Worm (Caenorhabditis elegans) whole organism, midembryonic: ENCODE results near the gene srg-61.

ENCODE experiments used
- T22C8.4 ChIP-seq: fragments of 200-800 bp; sonication (Bioruptor generic); IDR thresholded peaks from 2 replicates; pipeline ENCODE4 v1.3.6; 2022; ENCODE audit warnings: missing genetic modification characterization, missing compliant biosample characterization
- cog-1 ChIP-seq: sonication (generic microtip); optimal IDR thresholded peaks from 2 replicates; lab custom pipeline; 2016; ENCODE audit warnings: missing genetic modification characterization, missing compliant biosample characterization
- flt-1 ChIP-seq: fragments of 200-800 bp; sonication (Bioruptor generic); IDR thresholded peaks from 2 replicates; pipeline ENCODE4 v1.3.6; 2022; ENCODE audit warnings: missing genetic modification characterization, missing compliant biosample characterization
- klf-2 ChIP-seq: fragments of 200-800 bp; sonication (Bioruptor generic); conservative IDR thresholded peaks from 2 replicates; pipeline ENCODE4 v1.3.6; 2022; ENCODE audit warnings: missing genetic modification reagents, missing genetic modification characterization, missing compliant biosample characterization
- med-1 ChIP-seq: sonication (generic microtip); optimal IDR thresholded peaks from 2 replicates; lab custom pipeline; 2017; ENCODE audit warnings: missing genetic modification characterization, mild to moderate bottlenecking, missing compliant biosample characterization, antibody characterized with exemption, missing genetic modification reagents; ENCODE audit not compliant: insufficient read depth
- ref-1 ChIP-seq: fragments of 200-800 bp; sonication (Bioruptor generic); conservative IDR thresholded peaks from 2 replicates; pipeline ENCODE4 v1.3.6; 2022; ENCODE audit warnings: missing genetic modification reagents, missing genetic modification characterization, missing compliant biosample characterization
- tab-1 ChIP-seq: fragments of 200-800 bp; sonication (Bioruptor generic); IDR thresholded peaks from 2 replicates; pipeline ENCODE4 v1.3.6; 2022; ENCODE audit warnings: missing genetic modification characterization, missing compliant biosample characterization
- ztf-23 ChIP-seq: fragments of 200-800 bp; sonication (Bioruptor generic); IDR thresholded peaks from 2 replicates; pipeline ENCODE4 v1.3.6; 2022; ENCODE audit warnings: missing genetic modification reagents, missing genetic modification characterization, missing compliant biosample characterization
- ztf-29 ChIP-seq: fragments of 200-800 bp; sonication (Bioruptor generic); IDR thresholded peaks from 2 replicates; pipeline ENCODE4 v1.3.6; 2022; ENCODE audit warnings: missing genetic modification reagents, missing genetic modification characterization, missing compliant biosample characterization

srg-61 gene

DNA sequence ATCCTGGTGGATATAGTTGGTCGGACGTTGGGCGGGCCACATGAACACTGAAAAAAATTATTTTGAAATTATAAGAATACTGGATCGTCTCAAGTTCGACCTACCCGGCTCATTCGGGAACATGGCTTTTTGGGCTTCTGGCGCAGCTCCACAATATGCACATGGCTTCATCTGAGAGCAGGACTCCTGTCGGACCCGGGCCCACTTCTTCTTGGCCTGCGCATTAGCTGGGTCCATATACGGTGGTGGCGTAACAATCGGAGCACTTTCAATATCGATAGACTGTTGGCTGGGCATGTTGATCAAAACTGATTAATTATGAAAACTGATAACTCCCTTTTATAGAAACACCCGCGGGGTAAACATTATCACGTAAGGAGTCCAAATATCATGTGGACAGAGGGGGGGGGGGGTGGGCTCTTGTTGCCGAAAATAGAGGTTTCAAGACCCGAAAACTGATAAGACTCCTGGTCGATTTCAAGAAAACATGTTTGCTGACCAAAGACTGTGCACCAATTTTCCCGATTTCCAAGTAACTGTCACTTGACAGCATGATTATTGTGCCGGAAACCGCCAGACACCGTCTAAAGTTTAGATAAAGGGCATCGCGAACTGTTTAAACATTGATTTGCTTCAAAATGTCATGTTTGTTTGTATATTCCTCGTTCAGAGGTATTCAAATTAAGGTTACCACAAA lies 9.2 kb downstream of the srg-61 start, which contains the start of gene dod-3:
Gene dod-3 (minus strand): TSS at position 315 of the 697 bp plus-strand sequence.
- no peak for TF ChIP-seq tab-1 (GFP tag; lab: Robert Waterston, UW)
- no peak for TF ChIP-seq med-1
- no peak for TF ChIP-seq ztf-29
- no peak for TF ChIP-seq T22C8.4 (GFP tag; lab: Robert Waterston, UW)
- no peak for TF ChIP-seq ref-1 (GFP tag; lab: Robert Waterston, UW)
- no peak for TF ChIP-seq klf-2 (GFP tag; lab: Robert Waterston, UW)
- no peak for TF ChIP-seq cog-1 (tag; lab: Kevin White, UChicago)
- TF ChIP-seq ztf-23 (GFP tag; lab: Robert Waterston, UW), result no peak
- TF ChIP-seq flt-1 (GFP tag; lab: Robert Waterston, UW), result no peak

DNA sequence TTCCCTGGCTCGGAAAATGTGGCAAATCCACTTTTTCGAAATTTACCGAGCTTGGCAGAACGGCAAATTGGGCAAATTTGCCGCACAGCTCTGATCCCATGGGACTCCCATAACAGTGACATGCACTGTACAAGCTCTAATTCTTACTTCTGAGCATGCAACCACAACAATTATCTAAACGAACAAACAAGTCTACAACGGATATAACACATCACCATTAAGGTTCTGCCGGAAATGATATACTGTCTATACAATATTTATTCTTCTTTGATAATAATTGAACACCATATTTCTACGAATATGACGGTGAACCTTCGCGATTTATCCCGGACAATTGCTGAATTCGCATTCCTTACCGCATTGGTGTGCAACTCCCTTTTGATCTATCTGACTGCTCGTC lies 11.9 kb downstream of the srg-61 start, which contains the start of gene str-33:
Gene str-33 (plus strand): TSS at position 301 of the 400 bp plus-strand sequence.
- no peak for TF ChIP-seq T22C8.4 (GFP tag; lab: Robert Waterston, UW)
- no peak for TF ChIP-seq ztf-23 (GFP tag; lab: Robert Waterston, UW)
- no peak for TF ChIP-seq klf-2 (GFP tag; lab: Robert Waterston, UW)
- no peak for TF ChIP-seq flt-1 (GFP tag; lab: Robert Waterston, UW)
- TF ChIP-seq ref-1 (GFP tag; lab: Robert Waterston, UW), result no peak
- TF ChIP-seq med-1, result no peak
- no peak for TF ChIP-seq tab-1 (GFP tag; lab: Robert Waterston, UW)
- no peak for TF ChIP-seq cog-1 (tag; lab: Kevin White, UChicago)
- no peak for TF ChIP-seq ztf-29

DNA sequence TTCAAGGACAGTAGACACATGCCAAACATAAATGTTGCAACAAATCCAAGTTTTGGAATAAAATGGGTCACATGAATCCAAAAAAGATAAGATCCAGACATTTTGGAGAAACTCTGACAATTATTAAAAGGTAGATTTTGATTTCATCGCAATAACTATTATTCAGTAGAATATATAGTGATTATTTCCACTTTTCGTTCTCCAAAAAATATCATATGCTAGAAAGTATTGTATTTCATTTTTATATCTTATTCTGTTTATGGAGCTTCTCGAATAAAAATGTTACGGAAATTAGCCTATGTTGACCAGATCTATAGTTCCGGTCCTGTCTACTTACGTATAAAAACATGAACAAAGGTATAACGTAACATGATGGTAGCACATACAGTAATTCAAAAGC lies 13.0 kb downstream of the srg-61 start, which contains the start of gene str-13:
Gene str-13 (minus strand): TSS at position 101 of the 400 bp plus-strand sequence.
- TF ChIP-seq cog-1 (tag; lab: Kevin White, UChicago) (no peak), T22C8.4 (GFP tag; lab: Robert Waterston, UW) (no peak), tab-1 (GFP tag; lab: Robert Waterston, UW) (no peak), flt-1 (GFP tag; lab: Robert Waterston, UW) (no peak), med-1 (no peak), ztf-23 (GFP tag; lab: Robert Waterston, UW) (no peak), ztf-29 (no peak), klf-2 (GFP tag; lab: Robert Waterston, UW) (no peak), ref-1 (GFP tag; lab: Robert Waterston, UW) (no peak)

DNA sequence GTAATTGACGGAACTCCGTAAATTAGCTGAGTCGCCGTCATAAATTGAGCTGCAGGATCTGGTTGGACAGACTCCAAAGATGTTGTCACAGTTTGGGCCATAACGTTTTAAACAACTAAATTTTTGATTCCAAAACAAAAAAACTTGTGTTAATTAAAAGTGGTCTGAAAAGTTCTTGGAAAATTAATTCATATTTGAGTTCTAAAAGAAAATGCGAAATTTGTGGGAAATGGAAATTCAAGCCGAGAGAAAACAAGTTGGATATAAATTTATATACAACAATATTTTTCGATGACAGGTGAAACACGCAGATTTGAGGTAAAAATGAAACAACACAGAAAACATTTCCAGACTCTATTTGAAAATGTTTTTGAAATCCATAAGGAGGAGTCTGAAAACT lies 14.9 kb downstream of the srg-61 start, which contains the start of gene srg-59:
Gene srg-59 (minus strand): TSS at position 101 of the 400 bp plus-strand sequence.
- TF ChIP-seq T22C8.4 (GFP tag; lab: Robert Waterston, UW), result no peak
- no peak for TF ChIP-seq ref-1 (GFP tag; lab: Robert Waterston, UW)
- no peak for TF ChIP-seq klf-2 (GFP tag; lab: Robert Waterston, UW)
- no peak for TF ChIP-seq flt-1 (GFP tag; lab: Robert Waterston, UW)
- no peak for TF ChIP-seq ztf-29
- no peak for TF ChIP-seq med-1

DNA sequence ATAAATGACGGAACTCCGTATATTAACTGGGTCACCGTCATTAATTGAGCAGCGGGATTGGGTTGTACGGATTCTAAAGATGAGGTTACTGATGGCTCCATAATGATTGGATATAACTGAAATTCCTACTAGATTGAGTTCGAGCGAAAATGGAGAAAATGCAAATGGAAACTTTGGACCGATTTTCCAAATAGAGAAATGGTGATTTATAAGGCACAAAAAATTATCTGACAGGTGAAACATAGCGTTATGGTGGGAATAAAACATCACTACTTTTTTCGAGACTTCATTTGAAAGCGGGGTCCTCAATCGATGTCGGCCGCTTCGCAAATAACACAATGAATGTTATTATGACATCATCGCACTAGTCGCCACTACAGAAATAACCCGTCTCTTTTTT lies 17.6 kb downstream of the srg-61 start, which contains the start of gene srg-60:
Gene srg-60 (minus strand): TSS at position 101 of the 400 bp plus-strand sequence.
- TF ChIP-seq ref-1 (GFP tag; lab: Robert Waterston, UW), result no peak
- no peak for TF ChIP-seq T22C8.4 (GFP tag; lab: Robert Waterston, UW)
- no peak for TF ChIP-seq ztf-29
- no peak for TF ChIP-seq klf-2 (GFP tag; lab: Robert Waterston, UW)
- TF ChIP-seq ztf-23 (GFP tag; lab: Robert Waterston, UW), result no peak
- TF ChIP-seq cog-1 (tag; lab: Kevin White, UChicago), result no peak
- no peak for TF ChIP-seq flt-1 (GFP tag; lab: Robert Waterston, UW)

DNA sequence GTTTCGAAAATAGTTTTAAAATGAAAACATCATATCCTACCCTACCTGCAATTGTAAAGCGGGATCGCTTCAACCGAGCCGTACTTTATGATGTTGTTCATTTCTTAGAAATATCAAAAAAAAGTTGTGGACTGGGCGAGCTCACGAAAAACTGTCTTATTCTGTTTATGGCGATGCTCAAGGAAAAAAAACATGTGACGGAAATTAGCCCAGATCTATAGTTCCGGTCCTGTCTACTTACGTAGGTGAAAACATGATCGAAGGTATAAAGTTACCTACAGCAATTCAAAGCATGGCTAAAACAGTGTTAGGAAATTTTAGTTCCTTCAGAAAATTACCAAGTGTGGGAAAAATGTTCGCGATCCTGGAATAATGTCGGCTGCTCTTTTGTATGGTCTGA lies 19.4 kb downstream of the srg-61 start, which contains the start of gene srt-27:
Gene srt-27 (minus strand): TSS at position 101 of the 400 bp plus-strand sequence.
- TF ChIP-seq med-1 (no peak), cog-1 (tag; lab: Kevin White, UChicago) (no peak), ref-1 (GFP tag; lab: Robert Waterston, UW) (no peak), ztf-29 (no peak), T22C8.4 (GFP tag; lab: Robert Waterston, UW) (no peak), flt-1 (GFP tag; lab: Robert Waterston, UW) (no peak), tab-1 (GFP tag; lab: Robert Waterston, UW) (no peak), klf-2 (GFP tag; lab: Robert Waterston, UW) (no peak), ztf-23 (GFP tag; lab: Robert Waterston, UW) (no peak)

DNA sequence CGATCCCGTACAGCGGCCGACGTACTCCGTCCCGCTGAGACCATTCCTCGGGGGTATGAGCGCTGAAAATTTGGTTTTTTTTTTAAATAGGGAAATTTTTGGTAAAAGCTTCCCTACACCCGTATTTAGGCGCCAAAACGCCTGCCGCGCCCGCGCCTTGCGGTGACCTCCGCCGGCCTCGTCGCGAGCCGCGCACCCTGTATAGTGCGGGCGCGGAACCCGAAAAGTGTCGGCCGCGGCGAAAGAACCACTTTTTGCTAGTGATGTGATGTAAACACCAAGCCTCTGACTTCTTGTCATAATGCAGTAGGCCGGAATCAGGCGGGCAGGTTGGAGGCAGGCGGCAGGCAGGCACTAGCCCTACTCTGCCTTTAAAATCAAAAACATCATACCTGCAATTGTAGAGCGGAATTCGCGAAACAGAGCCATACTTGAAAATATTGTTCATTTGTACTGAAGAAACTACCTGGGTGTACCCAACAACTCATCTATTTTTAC lies 21.4 kb downstream of the srg-61 start, which contains the start of gene srt-29:
Gene srt-29 (minus strand): TSS at position 448 of the 498 bp plus-strand sequence.
- TF ChIP-seq cog-1 (tag; lab: Kevin White, UChicago) (no peak), ztf-23 (GFP tag; lab: Robert Waterston, UW) (no peak), med-1 (no peak), klf-2 (GFP tag; lab: Robert Waterston, UW) (no peak), tab-1 (GFP tag; lab: Robert Waterston, UW) (no peak), T22C8.4 (GFP tag; lab: Robert Waterston, UW) (no peak), flt-1 (GFP tag; lab: Robert Waterston, UW) (no peak), ztf-29 (no peak), ref-1 (GFP tag; lab: Robert Waterston, UW) (no peak)

DNA sequence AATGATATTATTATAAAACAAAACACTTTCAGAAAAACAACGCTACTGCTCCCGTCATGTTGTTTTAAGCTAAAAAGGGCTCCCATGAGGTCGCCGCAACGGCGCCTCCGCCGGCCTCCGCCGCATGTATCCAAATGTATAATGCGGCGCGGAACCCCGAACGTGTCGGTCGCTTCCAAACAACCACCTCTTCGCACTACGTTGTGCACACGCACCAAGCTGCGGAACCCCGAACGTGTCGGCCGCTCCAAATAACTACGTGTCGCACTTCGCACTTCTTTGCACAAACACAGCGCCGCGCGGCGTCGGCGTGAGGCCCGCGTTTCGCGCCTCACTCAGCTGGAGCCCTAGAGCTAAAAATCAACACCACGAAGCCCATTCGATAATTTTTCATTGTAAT lies 23.2 kb downstream of the srg-61 start:
- TF ChIP-seq klf-2 (GFP tag; lab: Robert Waterston, UW) (no peak), flt-1 (GFP tag; lab: Robert Waterston, UW) (no peak), ztf-23 (GFP tag; lab: Robert Waterston, UW) (no peak), ztf-29 (no peak), cog-1 (tag; lab: Kevin White, UChicago) (no peak), ref-1 (GFP tag; lab: Robert Waterston, UW) (no peak), med-1 (no peak), tab-1 (GFP tag; lab: Robert Waterston, UW) (no peak), T22C8.4 (GFP tag; lab: Robert Waterston, UW) (no peak)

DNA sequence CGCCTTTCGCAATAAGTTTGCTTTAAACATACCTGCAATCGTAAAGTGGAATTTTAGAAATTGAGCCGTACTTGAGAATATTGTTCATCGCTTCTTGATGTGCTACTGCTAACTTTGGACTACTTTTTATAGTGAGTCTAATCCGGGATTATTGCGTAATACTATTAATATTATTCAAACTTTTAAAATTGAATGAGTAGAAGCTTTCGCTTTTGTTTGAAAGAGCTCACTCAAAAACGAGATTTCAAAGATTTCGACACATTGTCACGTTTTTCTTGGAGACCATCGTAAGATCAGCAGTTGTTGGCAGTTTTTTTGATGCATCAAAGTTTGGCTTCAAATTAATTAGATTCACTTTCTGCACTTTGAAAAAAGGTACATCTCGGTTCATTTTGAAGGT lies 26.6 kb downstream of the srg-61 start, which contains the start of gene srt-28:
Gene srt-28 (minus strand): TSS at position 101 of the 400 bp plus-strand sequence.
- TF ChIP-seq ztf-23 (GFP tag; lab: Robert Waterston, UW) (no peak), tab-1 (GFP tag; lab: Robert Waterston, UW) (no peak), med-1 (no peak), T22C8.4 (GFP tag; lab: Robert Waterston, UW) (no peak), cog-1 (tag; lab: Kevin White, UChicago) (no peak), flt-1 (GFP tag; lab: Robert Waterston, UW) (no peak), klf-2 (GFP tag; lab: Robert Waterston, UW) (no peak), ref-1 (GFP tag; lab: Robert Waterston, UW) (no peak)
